Worm (Caenorhabditis elegans) whole organism, L3 larva: ENCODE measurements around the gene clec-28.

ENCODE experiments used
- egl-27 ChIP-seq: sonication (generic microtip); optimal IDR thresholded peaks from 4 replicates; lab custom pipeline; 2017; ENCODE audit warnings: missing biosample characterization, missing genetic modification reagents, missing genetic modification characterization
- elt-3 ChIP-seq, 3 experiments: fragments of 150-350 bp in 1 of 3; sonication (generic microtip) in 2 of 3; optimal IDR thresholded peaks; 2 replicates in 2 of 3; 4 replicates in 1 of 3; lab custom pipeline; 2014 to 2017; ENCODE audit warnings: missing biosample characterization in 3 of 3, missing genetic modification characterization in 3 of 3
- snpc-4 ChIP-seq: fragments of 150-350 bp; optimal IDR thresholded peaks from 2 replicates; lab custom pipeline; 2014; ENCODE audit warnings: missing biosample characterization, missing genetic modification characterization

- TF ChIP-seq elt-3 (tag; optimal IDR thresholded peaks at IDR 0.05; lab: Kevin White, UChicago) (no peak), egl-27 (tag; lab: Kevin White, UChicago) (no peak), snpc-4 (no peak)
These were observed 34.2 kb upstream of the clec-28 start for ce11 chrV:16831310-16831709.
